Worm (Caenorhabditis elegans) whole organism, L2 larva: ENCODE results near the gene hda-6.

Source experiments
- C34F6.9 ChIP-seq: fragments of 150-350 bp; optimal IDR thresholded peaks from 2 replicates; lab custom pipeline; 2014; ENCODE audit warnings: missing biosample characterization, missing genetic modification characterization
- R02D3.7 ChIP-seq: fragments of 150-350 bp; optimal IDR thresholded peaks from 2 replicates; lab custom pipeline; 2014; ENCODE audit warnings: missing biosample characterization, missing genetic modification characterization
- Y55F3AM.14 ChIP-seq: fragments of 200-800 bp; sonication (Bioruptor generic); optimal IDR thresholded peaks from 2 replicates; lab custom pipeline; 2018; ENCODE audit warnings: mild to moderate bottlenecking, missing genetic modification characterization, missing compliant biosample characterization
- ZK546.5 ChIP-seq: sonication (generic microtip); optimal IDR thresholded peaks from 2 replicates; lab custom pipeline; 2017; ENCODE audit warnings: missing biosample characterization, missing genetic modification characterization
- aly-2 ChIP-seq: fragments of 150-350 bp; optimal IDR thresholded peaks from 2 replicates; lab custom pipeline; 2014; ENCODE audit warnings: missing biosample characterization, missing genetic modification characterization
- ama-1 ChIP-seq: fragments of 150-350 bp; optimal IDR thresholded peaks from 2 replicates; lab custom pipeline; 2018; ENCODE audit warnings: inconsistent platforms
- ceh-82 ChIP-seq: fragments of 150-350 bp; optimal IDR thresholded peaks from 2 replicates; lab custom pipeline; 2014; ENCODE audit warnings: missing biosample characterization, missing genetic modification characterization
- crh-2 ChIP-seq: sonication (generic microtip); optimal IDR thresholded peaks from 2 replicates; lab custom pipeline; 2017; ENCODE audit warnings: missing biosample characterization, missing genetic modification characterization
- dmd-4 ChIP-seq: sonication (generic microtip); optimal IDR thresholded peaks from 2 replicates; lab custom pipeline; 2017; ENCODE audit warnings: missing biosample characterization, missing genetic modification characterization
- fos-1 ChIP-seq: fragments of 150-350 bp; optimal IDR thresholded peaks from 2 replicates; lab custom pipeline; 2014; ENCODE audit warnings: missing biosample characterization, missing genetic modification characterization
- gmeb-1 ChIP-seq: fragments of 150-350 bp; optimal IDR thresholded peaks from 2 replicates; lab custom pipeline; 2014; ENCODE audit warnings: missing biosample characterization, missing genetic modification characterization
- lin-11 ChIP-seq: fragments of 150-350 bp; sonication (generic microtip); optimal IDR thresholded peaks from 2 replicates; lab custom pipeline; 2014; ENCODE audit warnings: missing biosample characterization, missing genetic modification characterization, inconsistent platforms, mixed read lengths
- lin-13 ChIP-seq: fragments of 150-350 bp; optimal IDR thresholded peaks from 2 replicates; lab custom pipeline; 2014; ENCODE audit warnings: missing biosample characterization, missing genetic modification reagents, missing genetic modification characterization
- mab-5 ChIP-seq: fragments of 150-350 bp; optimal IDR thresholded peaks from 2 replicates; lab custom pipeline; 2014; ENCODE audit warnings: missing biosample characterization, missing genetic modification characterization
- mbf-1 ChIP-seq: sonication (generic microtip); optimal IDR thresholded peaks from 2 replicates; lab custom pipeline; 2017; ENCODE audit warnings: missing biosample characterization, missing genetic modification characterization
- nhr-10 ChIP-seq: sonication (generic microtip); optimal IDR thresholded peaks from 2 replicates; lab custom pipeline; 2017; ENCODE audit warnings: missing biosample characterization, missing genetic modification characterization
- nhr-21 ChIP-seq: fragments of 150-350 bp; optimal IDR thresholded peaks from 2 replicates; lab custom pipeline; 2014; ENCODE audit warnings: missing biosample characterization, missing genetic modification characterization
- nhr-23 ChIP-seq: fragments of 150-350 bp; optimal IDR thresholded peaks from 2 replicates; lab custom pipeline; 2014; ENCODE audit warnings: missing biosample characterization, missing genetic modification reagents, missing genetic modification characterization
- nhr-237 ChIP-seq: fragments of 150-350 bp; optimal IDR thresholded peaks from 2 replicates; lab custom pipeline; 2014; ENCODE audit warnings: missing biosample characterization, missing genetic modification characterization
- nhr-25 ChIP-seq: fragments of 150-350 bp; sonication (generic microtip); optimal IDR thresholded peaks from 3 replicates; lab custom pipeline; 2014; ENCODE audit warnings: missing biosample characterization, missing genetic modification characterization
- peb-1 ChIP-seq: fragments of 150-350 bp; optimal IDR thresholded peaks from 2 replicates; lab custom pipeline; 2014; ENCODE audit warnings: missing biosample characterization, missing genetic modification characterization
- sem-4 ChIP-seq: fragments of 150-350 bp; optimal IDR thresholded peaks from 2 replicates; lab custom pipeline; 2014; ENCODE audit warnings: missing biosample characterization, missing genetic modification reagents, missing genetic modification characterization
- skn-1 ChIP-seq: sonication (generic microtip); optimal IDR thresholded peaks from 2 replicates; lab custom pipeline; 2017; ENCODE audit warnings: missing biosample characterization, missing genetic modification characterization
- sma-3 ChIP-seq: sonication (generic microtip); optimal IDR thresholded peaks from 2 replicates; lab custom pipeline; 2016; ENCODE audit warnings: missing genetic modification reagents, missing genetic modification characterization, missing compliant biosample characterization
- sma-9 ChIP-seq, 2 experiments: fragments of 150-350 bp in 1 of 2; sonication (generic microtip) in 1 of 2; optimal IDR thresholded peaks; 2 replicates each; lab custom pipeline; 2014 to 2016; ENCODE audit warnings: missing genetic modification characterization in 2 of 2, mild to moderate bottlenecking in 1 of 2, missing biosample characterization in 1 of 2, missing compliant biosample characterization in 1 of 2, missing genetic modification reagents in 1 of 2, moderate library complexity in 1 of 2
- snpc-4 ChIP-seq: fragments of 150-350 bp; optimal IDR thresholded peaks from 2 replicates; lab custom pipeline; 2014; ENCODE audit warnings: missing biosample characterization, missing genetic modification characterization
- unc-62 ChIP-seq: fragments of 150-350 bp; optimal IDR thresholded peaks from 2 replicates; lab custom pipeline; 2014; ENCODE audit warnings: missing biosample characterization, missing genetic modification reagents, missing genetic modification characterization
- zag-1 ChIP-seq: fragments of 150-350 bp; optimal IDR thresholded peaks from 2 replicates; lab custom pipeline; 2014; ENCODE audit warnings: missing biosample characterization, missing genetic modification characterization
- ztf-1 ChIP-seq: fragments of 200-800 bp; sonication (Bioruptor generic); conservative IDR thresholded peaks from 2 replicates; pipeline ENCODE4 v1.3.6; 2022; ENCODE audit warnings: missing genetic modification characterization, missing compliant biosample characterization
- ztf-11 ChIP-seq: sonication (generic microtip); optimal IDR thresholded peaks from 2 replicates; lab custom pipeline; 2017; ENCODE audit warnings: missing biosample characterization, missing genetic modification characterization
- ztf-4 ChIP-seq: fragments of 150-350 bp; optimal IDR thresholded peaks from 2 replicates; lab custom pipeline; 2014; ENCODE audit warnings: missing biosample characterization, missing genetic modification characterization

The hda-6 gene

DNA sequence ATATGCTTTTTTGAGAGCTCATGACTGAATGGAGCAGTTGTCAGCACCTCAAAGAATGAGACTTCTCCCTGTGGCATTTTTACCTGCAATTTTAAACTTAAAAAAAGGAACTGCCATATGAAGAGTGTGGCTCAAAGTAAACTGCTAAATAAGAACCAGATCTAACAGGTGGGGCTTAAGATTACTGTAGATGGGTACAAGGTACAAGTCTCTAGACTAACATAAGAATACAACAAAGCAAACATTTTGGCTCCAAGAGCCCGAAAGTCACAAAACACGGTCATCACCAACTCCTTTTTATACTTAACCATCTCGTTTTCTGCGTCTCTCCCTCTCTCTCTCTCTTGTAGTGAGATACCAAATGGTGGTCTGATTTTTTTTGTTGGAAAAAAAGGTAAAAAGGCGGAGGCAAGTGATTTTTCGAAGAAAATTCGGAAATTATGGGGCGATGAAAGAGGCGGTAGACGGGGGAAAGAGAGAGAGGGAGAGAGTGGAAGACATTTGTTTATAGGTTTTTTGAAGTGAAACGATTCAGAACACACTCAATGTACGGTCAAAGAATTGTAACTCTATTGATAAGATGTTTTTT, 24.5 kb upstream of the hda-6 start, which contains the start of gene elo-6 (continued):
- peak; percentile 1 for TF ChIP-seq lin-13 (GFP tag; lab: Kevin White, UChicago)
- TF ChIP-seq, all 48 proteins: peak for 7

DNA sequence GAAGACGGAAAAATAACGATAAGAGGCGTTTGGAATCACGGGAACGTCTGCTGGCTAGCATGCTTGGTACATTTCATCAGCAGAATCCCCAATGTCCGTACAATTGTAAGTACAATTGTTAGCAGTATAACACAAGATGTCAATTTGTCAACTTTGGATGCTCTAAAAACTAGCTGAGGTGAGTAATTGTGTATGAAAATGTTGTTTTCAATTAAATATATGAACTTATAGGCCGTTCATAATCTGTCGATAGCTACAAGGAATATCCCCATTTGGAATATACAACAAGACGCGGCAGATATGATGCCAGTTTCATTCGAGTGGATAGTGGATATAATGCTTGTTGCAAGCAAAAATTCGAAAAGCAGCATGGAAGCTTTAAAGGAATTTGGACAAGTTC, 20.9 kb upstream of the hda-6 start, which contains the start of gene F41H10.12:
Gene F41H10.12, plus strand, starts transcription at position 301 of the 400 bp plus-strand sequence.
- no peak for TF ChIP-seq nhr-25 (tag; lab: Kevin White, UChicago)
- TF ChIP-seq ama-1 (lab: Kevin White, UChicago): no peak
- TF ChIP-seq aly-2 (tag; lab: Kevin White, UChicago): no peak
- no peak for TF ChIP-seq sem-4
- no peak for TF ChIP-seq skn-1 (tag; lab: Kevin White, UChicago)
- TF ChIP-seq sma-3 (GFP tag; lab: Kevin White, UChicago): no peak
- TF ChIP-seq mbf-1: no peak
- TF ChIP-seq crh-2 (tag; lab: Kevin White, UChicago): no peak
- TF ChIP-seq Y55F3AM.14: no peak
- TF ChIP-seq, all 48 proteins: peak for 0

DNA sequence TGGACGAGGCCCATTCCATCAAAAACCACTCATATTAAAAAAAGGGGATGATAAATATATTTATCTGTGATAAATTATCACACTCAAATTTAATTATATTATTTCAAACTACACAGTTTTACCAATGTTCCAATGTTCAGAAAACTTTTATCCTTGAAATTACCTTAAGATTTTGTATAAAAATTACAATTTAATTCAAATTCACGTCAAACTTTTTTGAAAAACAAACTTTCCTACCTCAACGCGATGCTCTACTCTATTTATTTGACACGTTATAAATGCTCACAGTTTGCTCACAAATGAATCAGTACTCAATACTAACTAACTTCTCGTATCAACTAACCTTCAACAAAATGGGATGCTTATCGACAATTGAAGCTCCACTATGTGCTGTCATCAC, 18.5 kb upstream of the hda-6 start, which contains the start of gene F41H10.1:
Gene F41H10.1, plus strand, starts transcription at position 301 of the 400 bp plus-strand sequence.
- TF ChIP-seq gmeb-1 (no peak), sma-3 (GFP tag; lab: Kevin White, UChicago) (no peak), ztf-4 (tag; lab: Kevin White, UChicago) (no peak), snpc-4 (tag; lab: Kevin White, UChicago) (no peak), C34F6.9 (no peak), lin-11 (no peak), nhr-23 (no peak), zag-1 (tag; lab: Kevin White, UChicago) (no peak), dmd-4 (tag; lab: Kevin White, UChicago) (no peak), sma-9 (GFP tag; optimal IDR thresholded peaks at IDR 0.05; lab: Kevin White, UChicago) (no peak), sma-9 (tag; optimal IDR thresholded peaks at IDR 0.05; lab: Kevin White, UChicago) (no peak), R02D3.7 (tag; lab: Kevin White, UChicago) (no peak), mab-5 (tag; lab: Kevin White, UChicago) (no peak), unc-62 (GFP tag; lab: Kevin White, UChicago) (no peak)

DNA sequence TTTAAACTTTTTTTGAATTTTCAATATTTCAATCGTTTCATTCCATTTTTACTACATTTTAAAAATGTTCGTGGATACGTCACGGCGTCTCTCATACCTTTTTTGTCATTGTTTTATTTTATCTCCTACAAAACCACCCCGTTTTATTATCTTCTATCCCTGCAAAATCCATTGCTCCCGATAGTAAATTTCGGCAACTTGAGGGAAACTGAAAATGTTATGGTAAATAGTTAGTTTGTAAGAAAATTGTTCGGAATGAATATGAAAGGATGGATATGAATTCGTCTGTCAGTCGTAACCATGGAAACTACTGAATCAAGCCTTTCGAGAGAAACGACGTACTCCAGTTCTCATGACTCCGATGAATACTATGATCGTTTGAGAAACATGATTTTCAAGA, 17.2 kb upstream of the hda-6 start, which contains the start of gene F41H10.2:
Gene F41H10.2, plus strand, starts transcription at position 301 of the 400 bp plus-strand sequence.
- TF ChIP-seq ztf-1 (GFP tag; lab: Robert Waterston, UW) (no peak), lin-13 (GFP tag; lab: Kevin White, UChicago) (no peak), nhr-10 (tag; lab: Kevin White, UChicago) (no peak), dmd-4 (tag; lab: Kevin White, UChicago) (no peak), unc-62 (GFP tag; lab: Kevin White, UChicago) (no peak), peb-1 (tag; lab: Kevin White, UChicago) (no peak), fos-1 (tag; lab: Kevin White, UChicago) (no peak), ZK546.5 (tag; lab: Kevin White, UChicago) (no peak), ztf-11 (no peak)

DNA sequence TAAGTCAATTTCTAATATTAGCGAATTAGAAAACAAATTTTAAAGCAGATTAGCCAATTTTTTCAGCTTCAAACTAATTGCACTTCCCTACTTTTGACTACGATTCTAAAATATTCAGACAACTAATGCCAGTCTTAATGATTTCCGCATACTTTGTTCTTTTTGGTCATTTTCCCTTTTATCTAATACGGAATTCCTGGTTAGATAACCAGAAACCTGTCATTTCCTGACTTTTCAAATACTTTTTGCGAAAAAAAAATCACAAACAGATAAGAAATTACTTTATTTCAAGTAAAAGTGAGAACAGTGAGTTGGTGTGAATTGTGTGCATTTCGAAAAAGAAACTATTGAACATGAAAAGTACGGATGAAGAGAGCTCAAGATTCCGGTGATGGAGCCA, 16.0 kb upstream of the hda-6 start:
- TF ChIP-seq fos-1 (tag; lab: Kevin White, UChicago) (peak; percentile 51), ceh-82 (no peak), ztf-4 (tag; lab: Kevin White, UChicago) (no peak), nhr-237 (tag; lab: Kevin White, UChicago) (no peak)

DNA sequence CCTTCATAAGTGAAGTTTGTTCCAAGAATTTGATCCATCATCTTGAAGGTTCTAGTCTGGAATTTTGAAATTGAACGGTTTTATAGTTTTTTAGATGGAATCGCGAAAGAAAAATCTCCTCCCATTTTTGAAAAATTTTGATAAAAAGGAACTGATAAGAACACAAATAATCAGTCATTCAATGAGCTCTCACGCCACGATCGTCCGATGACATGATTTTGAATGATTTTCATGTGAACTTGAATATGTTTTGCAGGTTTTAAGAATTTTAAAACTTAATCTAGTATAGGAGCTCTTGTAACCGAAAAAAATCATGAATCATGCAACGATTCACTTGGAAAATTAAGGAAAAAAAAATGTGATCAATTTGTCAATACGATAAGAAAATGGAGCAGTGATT, 13.0 kb upstream of the hda-6 start, which contains the start of gene elo-5:
Gene elo-5, minus strand, starts transcription at position 56 of the 400 bp plus-strand sequence.
- no peak for TF ChIP-seq sma-9 (GFP tag; optimal IDR thresholded peaks at IDR 0.05; lab: Kevin White, UChicago)
- TF ChIP-seq sma-9 (tag; optimal IDR thresholded peaks at IDR 0.05; lab: Kevin White, UChicago): no peak
- peak; percentile 76 for TF ChIP-seq fos-1 (tag; lab: Kevin White, UChicago)
- no peak for TF ChIP-seq ztf-4 (tag; lab: Kevin White, UChicago)
- no peak for TF ChIP-seq ama-1 (lab: Kevin White, UChicago)
- TF ChIP-seq ceh-82: no peak
- no peak for TF ChIP-seq nhr-21 (tag; lab: Kevin White, UChicago)
